Worm (Caenorhabditis elegans): ENCODE data around the gene Y81B9A.4.

ce11 chrX:9162864-9163263 is 17.9 kb downstream of the Y81B9A.4 start, which contains the start of gene tsp-11:
- no peak for TF ChIP-seq W03F9.2 (tag; optimal IDR thresholded peaks at IDR 0.05)
- TF ChIP-seq dao-5 (tag; optimal IDR thresholded peaks at IDR 0.05) = no peak
